Fruit fly (Drosophila melanogaster) whole organism, embryonic: Measurements from ENCODE around the gene Ubc7.

Experiments
- Bdp1 ChIP-seq: fragments of 200-800 bp; sonication (Bioruptor generic); optimal IDR thresholded peaks from 3 replicates; lab custom pipeline; 2016; ENCODE audit warnings: missing biosample characterization, missing genetic modification characterization
- CG10431 ChIP-seq: fragments of 200-800 bp; sonication (Bioruptor generic); optimal IDR thresholded peaks from 3 replicates; lab custom pipeline; 2018; ENCODE audit warnings: missing biosample characterization, mild to moderate bottlenecking, missing genetic modification characterization
- CG10462 ChIP-seq: fragments of 200-800 bp; sonication (Bioruptor generic); optimal IDR thresholded peaks from 2 replicates; lab custom pipeline; 2016; ENCODE audit warnings: missing biosample characterization, missing genetic modification characterization
- CG12071 ChIP-seq: fragments of 200-800 bp; sonication (Bioruptor generic); optimal IDR thresholded peaks from 3 replicates; lab custom pipeline; 2018; ENCODE audit warnings: missing biosample characterization, mild to moderate bottlenecking, missing genetic modification characterization
- CG12104 ChIP-seq: fragments of 200-800 bp; sonication (Bioruptor generic); optimal IDR thresholded peaks from 3 replicates; lab custom pipeline; 2016; ENCODE audit warnings: missing biosample characterization, missing genetic modification characterization
- CG14860 ChIP-seq: fragments of 200-800 bp; sonication (Bioruptor generic); IDR thresholded peaks from 3 replicates; pipeline ENCODE4 v1.3.6; 2022; ENCODE audit warnings: missing biosample characterization, missing genetic modification characterization; ENCODE audit not compliant: partially characterized antibody
- CG14965 ChIP-seq: fragments of 200-800 bp; sonication (Bioruptor generic); optimal IDR thresholded peaks from 2 replicates; lab custom pipeline; 2016; ENCODE audit warnings: missing biosample characterization, missing genetic modification characterization, borderline replicate concordance
- CG15269 ChIP-seq: fragments of 200-800 bp; sonication (Bioruptor generic); optimal IDR thresholded peaks from 2 replicates; lab custom pipeline; 2018; ENCODE audit warnings: missing biosample characterization, mild to moderate bottlenecking, missing genetic modification characterization, moderate library complexity
- CG1602 ChIP-seq: fragments of 200-800 bp; sonication (Bioruptor generic); optimal IDR thresholded peaks from 3 replicates; lab custom pipeline; 2016; ENCODE audit warnings: missing biosample characterization, missing genetic modification characterization
- CG1603 ChIP-seq: fragments of 200-800 bp; sonication (Bioruptor generic); optimal IDR thresholded peaks from 2 replicates; lab custom pipeline; 2019; ENCODE audit warnings: missing biosample characterization, mild to moderate bottlenecking, missing genetic modification characterization, moderate library complexity
- CG1647 ChIP-seq: fragments of 200-800 bp; sonication (Bioruptor generic); optimal IDR thresholded peaks from 3 replicates; lab custom pipeline; 2016; ENCODE audit warnings: missing biosample characterization, missing genetic modification characterization
- CG17385 ChIP-seq: fragments of 200-800 bp; sonication (Bioruptor generic); optimal IDR thresholded peaks from 3 replicates; lab custom pipeline; 2018; ENCODE audit warnings: missing biosample characterization, mild to moderate bottlenecking, missing genetic modification characterization
- CG18262 ChIP-seq: fragments of 200-800 bp; optimal IDR thresholded peaks from 3 replicates; lab custom pipeline; 2019; ENCODE audit warnings: missing biosample characterization, mild to moderate bottlenecking, missing genetic modification characterization, moderate library complexity
- CG18599 ChIP-seq: fragments of 200-800 bp; sonication (Bioruptor generic); optimal IDR thresholded peaks from 3 replicates; lab custom pipeline; 2017; ENCODE audit warnings: missing biosample characterization, missing genetic modification characterization, mild to moderate bottlenecking, moderate library complexity, missing genetic modification reagents
- CG2199 ChIP-seq: fragments of 200-800 bp; sonication (Bioruptor generic); IDR thresholded peaks from 3 replicates; pipeline ENCODE4 v1.3.6; 2022; ENCODE audit warnings: missing biosample characterization, missing genetic modification characterization
- CG31365 ChIP-seq: fragments of 200-800 bp; sonication (Bioruptor generic); optimal IDR thresholded peaks from 2 replicates; lab custom pipeline; 2018; ENCODE audit warnings: missing biosample characterization, mild to moderate bottlenecking, missing genetic modification characterization
- CG33557 ChIP-seq: fragments of 200-800 bp; sonication (Bioruptor generic); optimal IDR thresholded peaks from 2 replicates; lab custom pipeline; 2019; ENCODE audit warnings: missing biosample characterization, mild to moderate bottlenecking, missing genetic modification characterization, moderate library complexity
- CG4730 ChIP-seq: fragments of 200-800 bp; sonication (Bioruptor generic); IDR thresholded peaks from 2 replicates; pipeline ENCODE4 v1.3.6; 2022; ENCODE audit warnings: missing biosample characterization, missing genetic modification characterization
- CG6765 ChIP-seq: fragments of 200-800 bp; sonication (Bioruptor generic); optimal IDR thresholded peaks from 3 replicates; lab custom pipeline; 2017; ENCODE audit warnings: missing biosample characterization, mild to moderate bottlenecking, missing genetic modification characterization
- CG9932 ChIP-seq: fragments of 200-800 bp; sonication (Bioruptor generic); IDR thresholded peaks from 2 replicates; pipeline ENCODE4 v1.3.6; 2022; ENCODE audit warnings: missing biosample characterization, missing genetic modification characterization
- Dip3 ChIP-seq: fragments of 200-800 bp; sonication (Bioruptor generic); optimal IDR thresholded peaks from 3 replicates; lab custom pipeline; 2016; ENCODE audit warnings: missing biosample characterization, missing genetic modification characterization
- Hr39 ChIP-seq: fragments of >200 bp; optimal IDR thresholded peaks from 2 replicates; lab custom pipeline; 2017
- Hr51 ChIP-seq, 2 experiments: fragments of 200-800 bp; sonication (Bioruptor generic); optimal IDR thresholded peaks; 2 replicates in 1 of 2; 3 replicates in 1 of 2; lab custom pipeline; 2016 to 2018; ENCODE audit warnings: missing biosample characterization in 2 of 2, missing genetic modification characterization in 2 of 2, mild to moderate bottlenecking in 1 of 2, moderate library complexity in 1 of 2
- Max ChIP-seq: fragments of 200-800 bp; sonication (Bioruptor generic); optimal IDR thresholded peaks from 2 replicates; lab custom pipeline; 2016; ENCODE audit warnings: missing biosample characterization, mild to moderate bottlenecking, missing genetic modification characterization
- Meics ChIP-seq: fragments of 200-800 bp; sonication (Bioruptor generic); optimal IDR thresholded peaks from 2 replicates; lab custom pipeline; 2017; ENCODE audit warnings: missing biosample characterization, mild to moderate bottlenecking, missing genetic modification characterization
- Poxn ChIP-seq: fragments of 200-800 bp; sonication (Bioruptor generic); IDR thresholded peaks from 2 replicates; pipeline ENCODE4 v1.3.6; 2022; ENCODE audit warnings: missing biosample characterization, missing genetic modification characterization
- Ssrp ChIP-seq: fragments of 200-800 bp; sonication (Bioruptor generic); optimal IDR thresholded peaks from 2 replicates; lab custom pipeline; 2018; ENCODE audit warnings: missing biosample characterization, mild to moderate bottlenecking, missing genetic modification characterization, moderate library complexity
- ash1 ChIP-seq: fragments of 200-800 bp; sonication (Bioruptor generic); optimal IDR thresholded peaks from 2 replicates; lab custom pipeline; 2018; ENCODE audit warnings: missing biosample characterization, mild to moderate bottlenecking, missing genetic modification characterization
- az2 ChIP-seq: fragments of 200-800 bp; sonication (Bioruptor generic); optimal IDR thresholded peaks from 3 replicates; lab custom pipeline; 2016; ENCODE audit warnings: missing biosample characterization, missing genetic modification characterization
- crol ChIP-seq: fragments of 200-800 bp; sonication (Bioruptor generic); IDR thresholded peaks from 2 replicates; pipeline ENCODE4 v1.3.6; 2022; ENCODE audit warnings: missing biosample characterization, missing genetic modification characterization
- emc ChIP-seq: fragments of 200-800 bp; sonication (Bioruptor generic); optimal IDR thresholded peaks from 2 replicates; lab custom pipeline; 2016; ENCODE audit warnings: missing biosample characterization, missing genetic modification characterization
- gt ChIP-seq: fragments of 200-800 bp; sonication (Bioruptor generic); IDR thresholded peaks from 2 replicates; pipeline ENCODE4 v1.3.6; 2022; ENCODE audit warnings: missing biosample characterization, missing genetic modification characterization
- ham ChIP-seq: fragments of 200-800 bp; sonication (Bioruptor generic); IDR thresholded peaks from 2 replicates; pipeline ENCODE4 v1.3.6; 2022; ENCODE audit warnings: missing biosample characterization, missing genetic modification characterization
- hbn ChIP-seq: fragments of 200-800 bp; sonication (Bioruptor generic); IDR thresholded peaks from 2 replicates; pipeline ENCODE4 v1.3.6; 2022; ENCODE audit warnings: missing biosample characterization, missing genetic modification characterization; ENCODE audit not compliant: partially characterized antibody
- hth ChIP-seq: fragments of >200 bp; optimal IDR thresholded peaks from 2 replicates; lab custom pipeline; 2017; ENCODE audit warnings: inconsistent platforms
- jigr1 ChIP-seq: fragments of 200-800 bp; sonication (Bioruptor generic); IDR thresholded peaks from 3 replicates; pipeline ENCODE4 v1.3.6; 2022; ENCODE audit warnings: missing biosample characterization, missing genetic modification characterization
- lab ChIP-seq: fragments of 200-800 bp; sonication (Bioruptor generic); optimal IDR thresholded peaks from 3 replicates; lab custom pipeline; 2017; ENCODE audit warnings: missing biosample characterization, missing genetic modification characterization, mild to moderate bottlenecking, moderate library complexity, missing genetic modification reagents
- pzg ChIP-seq: fragments of 200-800 bp; sonication (Bioruptor generic); optimal IDR thresholded peaks from 3 replicates; lab custom pipeline; 2018; ENCODE audit warnings: missing biosample characterization, mild to moderate bottlenecking, missing genetic modification characterization, moderate library complexity
- ranshi ChIP-seq: fragments of 200-800 bp; sonication (Bioruptor generic); IDR thresholded peaks from 2 replicates; pipeline ENCODE4 v1.3.6; 2022; ENCODE audit warnings: missing biosample characterization, missing genetic modification characterization
- repo ChIP-seq: fragments of 200-800 bp; sonication (Bioruptor generic); optimal IDR thresholded peaks from 2 replicates; lab custom pipeline; 2016; ENCODE audit warnings: missing biosample characterization, missing genetic modification characterization
- run ChIP-seq: fragments of 200-800 bp; sonication (Bioruptor generic); optimal IDR thresholded peaks from 3 replicates; lab custom pipeline; 2018; ENCODE audit warnings: missing biosample characterization, mild to moderate bottlenecking, missing genetic modification characterization
- salm ChIP-seq: fragments of 200-800 bp; sonication (Bioruptor generic); optimal IDR thresholded peaks from 2 replicates; lab custom pipeline; 2018; ENCODE audit warnings: missing biosample characterization, mild to moderate bottlenecking, missing genetic modification characterization
- sens ChIP-seq: fragments of 200-800 bp; sonication (Bioruptor generic); peaks from one replicate; lab custom pipeline; 2016; ENCODE audit warnings: missing biosample characterization, missing genetic modification characterization
- shn ChIP-seq: fragments of 200-800 bp; sonication (Bioruptor generic); optimal IDR thresholded peaks from 3 replicates; lab custom pipeline; 2016; ENCODE audit warnings: missing biosample characterization, missing genetic modification characterization
- sim ChIP-seq: fragments of 200-800 bp; sonication (Bioruptor generic); IDR thresholded peaks from 2 replicates; pipeline ENCODE4 v1.3.6; 2022; ENCODE audit warnings: missing biosample characterization, missing genetic modification characterization
- sna ChIP-seq: fragments of 200-800 bp; sonication (Bioruptor generic); IDR thresholded peaks from 2 replicates; pipeline ENCODE4 v1.3.6; 2022; ENCODE audit warnings: missing biosample characterization, missing genetic modification characterization; ENCODE audit not compliant: partially characterized antibody
- sob ChIP-seq: fragments of 200-800 bp; sonication (Bioruptor generic); IDR thresholded peaks from 2 replicates; pipeline ENCODE4 v1.3.6; 2022; ENCODE audit warnings: missing biosample characterization, missing genetic modification characterization
- sug ChIP-seq: fragments of 200-800 bp; optimal IDR thresholded peaks from 2 replicates; lab custom pipeline; 2019; ENCODE audit warnings: missing biosample characterization, mild to moderate bottlenecking, missing genetic modification characterization, moderate library complexity
- trh ChIP-seq: fragments of 200-800 bp; sonication (Bioruptor generic); optimal IDR thresholded peaks from 2 replicates; lab custom pipeline; 2016; ENCODE audit warnings: missing biosample characterization, missing genetic modification characterization
- tup ChIP-seq: fragments of 200-800 bp; sonication (Bioruptor generic); optimal IDR thresholded peaks from 2 replicates; lab custom pipeline; 2016; ENCODE audit warnings: missing biosample characterization, mild to moderate bottlenecking, missing genetic modification characterization, moderate library complexity
- tx ChIP-seq: fragments of 200-800 bp; sonication (Bioruptor generic); optimal IDR thresholded peaks from 2 replicates; lab custom pipeline; 2016; ENCODE audit warnings: missing biosample characterization, missing genetic modification characterization
- zen ChIP-seq: fragments of 200-800 bp; sonication (Bioruptor generic); optimal IDR thresholded peaks from 3 replicates; lab custom pipeline; 2018; ENCODE audit warnings: missing biosample characterization, mild to moderate bottlenecking, missing genetic modification characterization, moderate library complexity

Ubc7 gene

DNA sequence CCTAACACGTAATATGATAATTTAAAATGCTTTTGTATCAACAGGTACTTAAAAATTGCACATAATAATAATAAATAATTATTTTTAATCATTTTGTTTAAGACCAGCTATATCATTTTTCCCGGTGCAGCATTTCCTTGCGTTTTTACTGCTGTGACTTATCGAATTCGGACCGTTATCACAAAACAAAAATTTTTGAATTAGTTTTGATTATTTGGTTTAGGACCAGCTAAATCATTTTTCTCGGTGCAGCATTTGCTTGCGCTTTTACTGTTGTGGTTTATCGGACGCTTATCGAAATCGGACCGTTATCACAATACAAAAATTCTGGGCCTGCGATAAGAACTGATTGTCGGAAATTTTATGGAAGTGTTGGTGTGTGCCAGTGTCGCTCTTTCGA lies 40.9 kb upstream of the Ubc7 start (continued):
- no peak for TF ChIP-seq hbn (GFP tag; lab: Robert Waterston, UW)
- TF ChIP-seq CG14965, result no peak
- TF ChIP-seq CG18599, result peak; percentile 86
- TF ChIP-seq CG15269 (tag; lab: Kevin White, UChicago), result peak; percentile 86
- no peak for TF ChIP-seq hth (lab: Kevin White, UChicago)
- TF ChIP-seq sna, result no peak
- peak; percentile 79 for TF ChIP-seq CG1602 (GFP tag; lab: Kevin White, UChicago)
- peak; percentile 89 for TF ChIP-seq lab
- peak; percentile 48 for TF ChIP-seq Max (GFP tag; lab: Kevin White, UChicago)
- no peak for TF ChIP-seq crol (GFP tag; lab: Robert Waterston, UW)
- TF ChIP-seq CG31365, result no peak
- TF ChIP-seq CG17385 (GFP tag; lab: Kevin White, UChicago), result no peak
- no peak for TF ChIP-seq Poxn (GFP tag; lab: Robert Waterston, UW)
- TF ChIP-seq tx, result no peak
- peak; percentile 60 for TF ChIP-seq CG9932 (GFP tag; lab: Robert Waterston, UW)
- no peak for TF ChIP-seq emc
- peak; percentile 20 for TF ChIP-seq trh (GFP tag; lab: Kevin White, UChicago)
- TF ChIP-seq salm, result peak; percentile 76
- TF ChIP-seq sob (GFP tag; lab: Robert Waterston, UW), result peak; percentile 79
- peak; percentile 88 for TF ChIP-seq CG18262
- peak; percentile 28 to 89 for TF ChIP-seq Hr51 (GFP tag; optimal IDR thresholded peaks at IDR 0.05; lab: Kevin White, UChicago)
- TF ChIP-seq CG10462, result peak; percentile 62
- no peak for TF ChIP-seq Bdp1
- TF ChIP-seq az2 (GFP tag; lab: Kevin White, UChicago), result peak; percentile 83
- TF ChIP-seq CG12071 (GFP tag; lab: Kevin White, UChicago), result peak; percentile 79
- TF ChIP-seq CG4730 (GFP tag; lab: Robert Waterston, UW), result no peak
- peak; percentile 2 for TF ChIP-seq ash1
- TF ChIP-seq CG10431 (GFP tag; lab: Kevin White, UChicago), result peak; percentile 17
- TF ChIP-seq Hr39, result no peak
- no peak for TF ChIP-seq repo (GFP tag; lab: Kevin White, UChicago)
- peak; percentile 74 for TF ChIP-seq CG12104 (GFP tag; lab: Kevin White, UChicago)
- TF ChIP-seq CG6765 (GFP tag; lab: Kevin White, UChicago), result peak; percentile 74
- no peak for TF ChIP-seq gt
- peak; percentile 72 for TF ChIP-seq run (tag; lab: Kevin White, UChicago)
- peak; percentile 24; the same call in 1 of the 2 replicates for TF ChIP-seq ham
- TF ChIP-seq Dip3 (GFP tag; lab: Kevin White, UChicago), result peak; percentile 39
- TF ChIP-seq CG33557, result no peak
- peak; percentile 91 for TF ChIP-seq sens (GFP tag; lab: Kevin White, UChicago)
- no peak for TF ChIP-seq CG14860
- TF ChIP-seq CG1647, result peak; percentile 25
- peak; percentile 58 for TF ChIP-seq zen
- peak; percentile 89 for TF ChIP-seq Meics (GFP tag; lab: Kevin White, UChicago)
- TF ChIP-seq sim, result peak; percentile 69; the same call in 1 of the 2 replicates
- TF ChIP-seq ranshi (GFP tag; lab: Robert Waterston, UW), result peak; percentile 79; the same call in 1 of the 2 replicates
- no peak for TF ChIP-seq sug (tag; lab: Kevin White, UChicago)
- peak; percentile 17 for TF ChIP-seq tup (GFP tag; lab: Kevin White, UChicago)
- no peak for TF ChIP-seq jigr1
- TF ChIP-seq pzg (GFP tag; lab: Kevin White, UChicago), result no peak
- no peak for TF ChIP-seq CG2199
- peak; percentile 11 for TF ChIP-seq shn (GFP tag; lab: Kevin White, UChicago)
- peak; percentile 78 for TF ChIP-seq Ssrp (tag; lab: Kevin White, UChicago)
- TF ChIP-seq CG1603 (tag; lab: Kevin White, UChicago), result peak; percentile 73
